Worm (Caenorhabditis elegans) whole organism, L1 larva: Measurements from ENCODE around the gene K09C8.2.

ENCODE experiments used
- aha-1 ChIP-seq: fragments of 150-350 bp; optimal IDR thresholded peaks from 2 replicates; lab custom pipeline; 2014; ENCODE audit warnings: missing biosample characterization, missing genetic modification characterization
- alr-1 ChIP-seq: fragments of 200-800 bp; sonication (Bioruptor generic); optimal IDR thresholded peaks from 2 replicates; lab custom pipeline; 2018; ENCODE audit warnings: borderline replicate concordance, mild to moderate bottlenecking, missing genetic modification characterization, missing compliant biosample characterization
- aly-2 ChIP-seq: fragments of 150-350 bp; optimal IDR thresholded peaks from 2 replicates; lab custom pipeline; 2014; ENCODE audit warnings: missing biosample characterization, missing genetic modification characterization
- elt-3 ChIP-seq, 6 experiments: fragments of 150-350 bp in 1 of 6; sonication (generic microtip); optimal IDR thresholded peaks; 2 replicates each; lab custom pipeline; 2017 to 2018; ENCODE audit warnings: missing biosample characterization in 6 of 6, missing genetic modification characterization in 6 of 6, inconsistent platforms in 1 of 6
- fkh-10 ChIP-seq: sonication (generic microtip); optimal IDR thresholded peaks from 2 replicates; lab custom pipeline; 2017; ENCODE audit warnings: missing biosample characterization, missing genetic modification reagents, missing genetic modification characterization
- lin-15B ChIP-seq: fragments of 150-350 bp; sonication (generic microtip); optimal IDR thresholded peaks from 3 replicates; lab custom pipeline; 2014; ENCODE audit warnings: missing biosample characterization, missing genetic modification characterization
- mdl-1 ChIP-seq, 2 experiments: fragments of 150-350 bp; optimal IDR thresholded peaks; 2 replicates each; lab custom pipeline; 2014 to 2017; ENCODE audit warnings: missing biosample characterization in 2 of 2, missing genetic modification characterization in 2 of 2, inconsistent platforms in 1 of 2
- nhr-11 ChIP-seq: fragments of 150-350 bp; optimal IDR thresholded peaks from 2 replicates; lab custom pipeline; 2014; ENCODE audit warnings: missing biosample characterization, missing genetic modification characterization
- nhr-71 ChIP-seq: sonication (generic microtip); optimal IDR thresholded peaks from 2 replicates; lab custom pipeline; 2016; ENCODE audit warnings: mild to moderate bottlenecking, missing genetic modification characterization, moderate library complexity, missing compliant biosample characterization
- nhr-85 ChIP-seq: sonication (generic microtip); peaks from one replicate; lab custom pipeline; 2016; ENCODE audit warnings: missing genetic modification characterization, inconsistent platforms, missing compliant biosample characterization
- nhr-90 ChIP-seq: sonication (generic microtip); optimal IDR thresholded peaks from 2 replicates; lab custom pipeline; 2016; ENCODE audit warnings: mild to moderate bottlenecking, missing genetic modification characterization, missing compliant biosample characterization; ENCODE audit not compliant: poor library complexity
- swsn-7 ChIP-seq: sonication (generic microtip); optimal IDR thresholded peaks from 2 replicates; lab custom pipeline; 2016; ENCODE audit warnings: missing genetic modification characterization, missing compliant biosample characterization
- unc-62 ChIP-seq: fragments of 150-350 bp; optimal IDR thresholded peaks from 2 replicates; lab custom pipeline; 2014; ENCODE audit warnings: missing biosample characterization, missing genetic modification reagents, missing genetic modification characterization

- no peak for TF ChIP-seq nhr-11 (tag; lab: Kevin White, UChicago)
- TF ChIP-seq fkh-10 (GFP tag; lab: Kevin White, UChicago) = no peak
- no peak for TF ChIP-seq nhr-90
- no peak for TF ChIP-seq nhr-85 (tag; lab: Kevin White, UChicago)
- no peak for TF ChIP-seq unc-62 (GFP tag; lab: Kevin White, UChicago)
- no peak for TF ChIP-seq lin-15B (tag; lab: Kevin White, UChicago)
- no peak for TF ChIP-seq alr-1 (tag; lab: Kevin White, UChicago)
- no peak for TF ChIP-seq nhr-71 (tag; lab: Kevin White, UChicago)
- no peak for TF ChIP-seq mdl-1 (tag; optimal IDR thresholded peaks at IDR 0.05; lab: Kevin White, UChicago)
- no peak for TF ChIP-seq elt-3 (tag; optimal IDR thresholded peaks at IDR 0.05; lab: Kevin White, UChicago)
- TF ChIP-seq aly-2 (tag; lab: Kevin White, UChicago) = no peak
- no peak for TF ChIP-seq swsn-7
- no peak for TF ChIP-seq aha-1 (tag; lab: Kevin White, UChicago)
Observed at ce11 chrX:11008052-11008451, 48.8 kb downstream of the K09C8.2 start, which contains the start of gene del-5.
